Fruit fly (Drosophila melanogaster) whole organism, embryonic: ENCODE measurements around the gene beta4GalT7.

Source experiments
- Adf1 ChIP-seq: fragments of 200-800 bp; sonication (Bioruptor generic); IDR thresholded peaks from 2 replicates; pipeline ENCODE4 v1.3.6; 2022; ENCODE audit warnings: missing biosample characterization, missing genetic modification characterization
- Atf-2 ChIP-seq: fragments of 200-800 bp; sonication (Bioruptor generic); optimal IDR thresholded peaks from 2 replicates; lab custom pipeline; 2016; ENCODE audit warnings: missing biosample characterization, missing genetic modification characterization
- Atf6 ChIP-seq: fragments of 200-800 bp; sonication (Bioruptor generic); IDR thresholded peaks from 2 replicates; pipeline ENCODE4 v1.3.6; 2022; ENCODE audit warnings: missing biosample characterization, missing genetic modification characterization
- Blimp-1 ChIP-seq: fragments of 200-800 bp; sonication (Bioruptor generic); optimal IDR thresholded peaks from 3 replicates; lab custom pipeline; 2018; ENCODE audit warnings: missing biosample characterization, missing genetic modification characterization, mild to moderate bottlenecking, moderate library complexity, missing genetic modification reagents
- CG10267 ChIP-seq: fragments of 200-800 bp; sonication (Bioruptor generic); optimal IDR thresholded peaks from 2 replicates; lab custom pipeline; 2018; ENCODE audit warnings: missing biosample characterization, mild to moderate bottlenecking, missing genetic modification characterization, moderate library complexity
- CG11696 ChIP-seq: fragments of 200-800 bp; sonication (Bioruptor generic); IDR thresholded peaks from 2 replicates; pipeline ENCODE4 v1.3.6; 2022; ENCODE audit warnings: missing biosample characterization, missing genetic modification characterization
- CG12659 ChIP-seq: fragments of 200-800 bp; sonication (Bioruptor generic); optimal IDR thresholded peaks from 3 replicates; lab custom pipeline; 2017; ENCODE audit warnings: mild to moderate bottlenecking, missing biosample characterization, missing genetic modification reagents, missing genetic modification characterization
- CG14860 ChIP-seq: fragments of 200-800 bp; sonication (Bioruptor generic); IDR thresholded peaks from 3 replicates; pipeline ENCODE4 v1.3.6; 2022; ENCODE audit warnings: missing biosample characterization, missing genetic modification characterization; ENCODE audit not compliant: partially characterized antibody
- CG15696 ChIP-seq: fragments of 200-800 bp; sonication (Bioruptor generic); optimal IDR thresholded peaks from 2 replicates; lab custom pipeline; 2019; ENCODE audit warnings: missing biosample characterization, mild to moderate bottlenecking, missing genetic modification characterization, moderate library complexity
- CG1602 ChIP-seq: fragments of 200-800 bp; sonication (Bioruptor generic); optimal IDR thresholded peaks from 3 replicates; lab custom pipeline; 2016; ENCODE audit warnings: missing biosample characterization, missing genetic modification characterization
- CG1603 ChIP-seq: fragments of 200-800 bp; sonication (Bioruptor generic); optimal IDR thresholded peaks from 2 replicates; lab custom pipeline; 2019; ENCODE audit warnings: missing biosample characterization, mild to moderate bottlenecking, missing genetic modification characterization, moderate library complexity
- CG17328 ChIP-seq: fragments of 200-800 bp; sonication (Bioruptor generic); IDR thresholded peaks from 2 replicates; pipeline ENCODE4 v1.3.6; 2022; ENCODE audit warnings: missing biosample characterization, missing genetic modification characterization
- CG17359 ChIP-seq: fragments of 200-800 bp; sonication (Bioruptor generic); optimal IDR thresholded peaks from 3 replicates; lab custom pipeline; 2018; ENCODE audit warnings: missing biosample characterization, mild to moderate bottlenecking, missing genetic modification characterization, moderate library complexity
- CG17361 ChIP-seq: fragments of 200-800 bp; sonication (Bioruptor generic); IDR thresholded peaks from 3 replicates; pipeline ENCODE4 v1.3.6; 2022; ENCODE audit warnings: missing biosample characterization, missing genetic modification characterization
- CG1832 ChIP-seq: fragments of 200-800 bp; sonication (Bioruptor generic); optimal IDR thresholded peaks from 2 replicates; lab custom pipeline; 2017; ENCODE audit warnings: missing biosample characterization, mild to moderate bottlenecking, missing genetic modification characterization, inconsistent platforms
- CG30431 ChIP-seq: fragments of 200-800 bp; sonication (Bioruptor generic); optimal IDR thresholded peaks from 2 replicates; lab custom pipeline; 2017; ENCODE audit warnings: missing biosample characterization, missing genetic modification characterization
- CG32532 ChIP-seq: fragments of 200-800 bp; sonication (Bioruptor generic); IDR thresholded peaks from 2 replicates; pipeline ENCODE4 v1.3.6; 2022; ENCODE audit warnings: missing biosample characterization, missing genetic modification characterization
- CG3838 ChIP-seq: fragments of 200-800 bp; sonication (Bioruptor generic); optimal IDR thresholded peaks from 3 replicates; lab custom pipeline; 2016; ENCODE audit warnings: missing biosample characterization, missing genetic modification characterization
- CG4730 ChIP-seq: fragments of 200-800 bp; sonication (Bioruptor generic); IDR thresholded peaks from 2 replicates; pipeline ENCODE4 v1.3.6; 2022; ENCODE audit warnings: missing biosample characterization, missing genetic modification characterization
- CG6272 ChIP-seq: fragments of 200-800 bp; sonication (Bioruptor generic); IDR thresholded peaks from 2 replicates; pipeline ENCODE4 v1.3.6; 2022; ENCODE audit warnings: missing biosample characterization, missing genetic modification characterization
- CG9817 ChIP-seq: fragments of 200-800 bp; sonication (Bioruptor generic); optimal IDR thresholded peaks from 2 replicates; lab custom pipeline; 2018; ENCODE audit warnings: missing biosample characterization, mild to moderate bottlenecking, missing genetic modification characterization, moderate library complexity
- CoRest ChIP-seq: fragments of 200-800 bp; sonication (Bioruptor generic); optimal IDR thresholded peaks from 3 replicates; lab custom pipeline; 2018; ENCODE audit warnings: missing biosample characterization, mild to moderate bottlenecking, missing genetic modification characterization, moderate library complexity
- D19A ChIP-seq: fragments of 200-800 bp; optimal IDR thresholded peaks from 3 replicates; lab custom pipeline; 2019; ENCODE audit warnings: missing biosample characterization, mild to moderate bottlenecking, missing genetic modification characterization, moderate library complexity
- E2f1 ChIP-seq: fragments of 200-800 bp; sonication (Bioruptor generic); IDR thresholded peaks from 2 replicates; pipeline ENCODE4 v1.3.6; 2022; ENCODE audit warnings: missing biosample characterization, missing genetic modification characterization
- Hmx ChIP-seq: fragments of 200-800 bp; sonication (Bioruptor generic); optimal IDR thresholded peaks from 2 replicates; lab custom pipeline; 2016; ENCODE audit warnings: missing biosample characterization, missing genetic modification characterization
- Hr3 ChIP-seq: fragments of 200-800 bp; sonication (Bioruptor generic); optimal IDR thresholded peaks from 3 replicates; lab custom pipeline; 2016; ENCODE audit warnings: missing biosample characterization, missing genetic modification characterization
- Max ChIP-seq: fragments of 200-800 bp; sonication (Bioruptor generic); optimal IDR thresholded peaks from 2 replicates; lab custom pipeline; 2016; ENCODE audit warnings: missing biosample characterization, mild to moderate bottlenecking, missing genetic modification characterization
- NK7.1 ChIP-seq: fragments of 200-800 bp; sonication (Bioruptor generic); optimal IDR thresholded peaks from 3 replicates; lab custom pipeline; 2016; ENCODE audit warnings: missing biosample characterization, missing genetic modification characterization
- NfI ChIP-seq: fragments of 200-800 bp; sonication (Bioruptor generic); optimal IDR thresholded peaks from 3 replicates; lab custom pipeline; 2018; ENCODE audit warnings: missing biosample characterization, mild to moderate bottlenecking, missing genetic modification characterization, moderate library complexity
- Spps ChIP-seq: fragments of 200-800 bp; sonication (Bioruptor generic); optimal IDR thresholded peaks from 2 replicates; lab custom pipeline; 2018; ENCODE audit warnings: missing biosample characterization, mild to moderate bottlenecking, missing genetic modification characterization
- Sry-β ChIP-seq: fragments of 200-800 bp; sonication (Bioruptor generic); optimal IDR thresholded peaks from 2 replicates; lab custom pipeline; 2018; ENCODE audit warnings: missing biosample characterization, mild to moderate bottlenecking, missing genetic modification characterization, moderate library complexity
- Stat92E ChIP-seq, 3 experiments: fragments of >200 bp in 2 of 3; fragments of 200-800 bp in 1 of 3; sonication (Bioruptor generic) in 1 of 3; optimal IDR thresholded peaks; 2 replicates each; lab custom pipeline; 2017 to 2019; ENCODE audit warnings: missing biosample characterization in 3 of 3, missing genetic modification characterization in 3 of 3, mild to moderate bottlenecking in 1 of 3, moderate library complexity in 1 of 3
- Trl ChIP-seq, 3 experiments: fragments of >200 bp in 2 of 3; fragments of 200-800 bp in 1 of 3; sonication (Bioruptor generic) in 1 of 3; optimal IDR thresholded peaks; 2 replicates in 1 of 3; 3 replicates in 2 of 3; lab custom pipeline; 2016 to 2017; ENCODE audit warnings: missing biosample characterization in 1 of 3, missing genetic modification characterization in 1 of 3
- aop ChIP-seq: fragments of 200-800 bp; sonication (Bioruptor generic); IDR thresholded peaks from 2 replicates; pipeline ENCODE4 v1.3.6; 2022; ENCODE audit warnings: missing biosample characterization, missing genetic modification characterization
- ase ChIP-seq: fragments of 200-800 bp; sonication (Bioruptor generic); IDR thresholded peaks from 3 replicates; pipeline ENCODE4 v1.3.6; 2022; ENCODE audit warnings: missing biosample characterization, missing genetic modification characterization
- bcd ChIP-seq: fragments of 200-800 bp; sonication (Bioruptor generic); optimal IDR thresholded peaks from 2 replicates; lab custom pipeline; 2017; ENCODE audit warnings: missing biosample characterization, mild to moderate bottlenecking, missing genetic modification characterization
- croc ChIP-seq: fragments of 200-800 bp; sonication (Bioruptor generic); conservative IDR thresholded peaks from 3 replicates; pipeline ENCODE4 v1.3.6; 2022; ENCODE audit warnings: missing biosample characterization, missing genetic modification characterization
- cwo ChIP-seq: fragments of 200-800 bp; sonication (Bioruptor generic); optimal IDR thresholded peaks from 3 replicates; lab custom pipeline; 2017; ENCODE audit warnings: missing biosample characterization, missing genetic modification characterization, mild to moderate bottlenecking, moderate library complexity, missing genetic modification reagents
- disco-r ChIP-seq: fragments of 200-800 bp; sonication (Bioruptor generic); optimal IDR thresholded peaks from 2 replicates; lab custom pipeline; 2016; ENCODE audit warnings: missing biosample characterization, missing genetic modification characterization
- gcm ChIP-seq: fragments of 200-800 bp; sonication (Bioruptor generic); optimal IDR thresholded peaks from 2 replicates; lab custom pipeline; 2019; ENCODE audit warnings: missing biosample characterization, mild to moderate bottlenecking, missing genetic modification characterization, moderate library complexity
- gt ChIP-seq: fragments of 200-800 bp; sonication (Bioruptor generic); IDR thresholded peaks from 2 replicates; pipeline ENCODE4 v1.3.6; 2022; ENCODE audit warnings: missing biosample characterization, missing genetic modification characterization
- kay ChIP-seq: fragments of 200-800 bp; sonication (Bioruptor generic); optimal IDR thresholded peaks from 2 replicates; lab custom pipeline; 2016; ENCODE audit warnings: missing biosample characterization, missing genetic modification characterization
- lab ChIP-seq: fragments of 200-800 bp; sonication (Bioruptor generic); optimal IDR thresholded peaks from 3 replicates; lab custom pipeline; 2017; ENCODE audit warnings: missing biosample characterization, missing genetic modification characterization, mild to moderate bottlenecking, moderate library complexity, missing genetic modification reagents
- lbe ChIP-seq: fragments of 200-800 bp; sonication (Bioruptor generic); optimal IDR thresholded peaks from 2 replicates; lab custom pipeline; 2016; ENCODE audit warnings: missing biosample characterization, mild to moderate bottlenecking, missing genetic modification characterization
- onecut ChIP-seq: fragments of 200-800 bp; sonication (Bioruptor generic); IDR thresholded peaks from 2 replicates; pipeline ENCODE4 v1.3.6; 2022; ENCODE audit warnings: missing biosample characterization, missing genetic modification characterization
- repo ChIP-seq: fragments of 200-800 bp; sonication (Bioruptor generic); optimal IDR thresholded peaks from 2 replicates; lab custom pipeline; 2016; ENCODE audit warnings: missing biosample characterization, missing genetic modification characterization
- sd ChIP-seq: fragments of 200-800 bp; sonication (Bioruptor generic); optimal IDR thresholded peaks from 3 replicates; lab custom pipeline; 2018; ENCODE audit warnings: missing biosample characterization, mild to moderate bottlenecking, missing genetic modification characterization, moderate library complexity
- sug ChIP-seq: fragments of 200-800 bp; optimal IDR thresholded peaks from 2 replicates; lab custom pipeline; 2019; ENCODE audit warnings: missing biosample characterization, mild to moderate bottlenecking, missing genetic modification characterization, moderate library complexity
- tin ChIP-seq: fragments of 200-800 bp; sonication (Bioruptor generic); optimal IDR thresholded peaks from 3 replicates; lab custom pipeline; 2016; ENCODE audit warnings: missing biosample characterization, missing genetic modification characterization
- zfh2 ChIP-seq: fragments of 200-800 bp; sonication (Bioruptor generic); optimal IDR thresholded peaks from 2 replicates; lab custom pipeline; 2016; ENCODE audit warnings: missing biosample characterization, missing genetic modification characterization

Gene beta4GalT7

DNA sequence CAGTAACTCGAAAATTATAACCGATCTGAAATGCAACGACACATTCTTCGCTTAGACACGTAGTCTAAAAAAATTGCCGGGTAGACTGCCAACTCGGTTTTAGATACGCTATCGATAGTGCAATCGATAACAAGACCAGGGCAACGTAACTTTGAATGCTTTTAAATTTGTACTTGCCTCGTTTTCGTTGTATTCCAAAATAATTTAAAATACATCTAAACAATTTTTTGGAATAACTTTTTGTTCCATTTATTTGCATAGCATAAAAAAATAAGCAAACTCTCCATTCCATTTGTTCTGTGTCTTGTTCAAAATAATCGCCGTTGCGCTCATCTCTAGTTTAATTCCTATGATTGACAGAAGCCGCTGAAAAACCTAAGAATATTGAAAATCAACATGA, 46.5 kb downstream of the beta4GalT7 start, which contains the start of the genes Stt3B and CG11839 (continued):
- TF ChIP-seq Hmx (GFP tag; lab: Kevin White, UChicago), result peak; percentile 6
- no peak for TF ChIP-seq CG30431 (GFP tag; lab: Kevin White, UChicago)
- no peak for TF ChIP-seq CG6272 (GFP tag; lab: Robert Waterston, UW)
- TF ChIP-seq CG9817 (tag; lab: Kevin White, UChicago), result peak; percentile 82
- TF ChIP-seq ase (GFP tag; lab: Robert Waterston, UW), result no peak; the same call in 2 of the 3 replicates
- no peak for TF ChIP-seq CoRest (tag; lab: Kevin White, UChicago)
- no peak for TF ChIP-seq CG3838 (GFP tag; lab: Kevin White, UChicago)
- peak; percentile 77 for TF ChIP-seq CG10267 (tag; lab: Kevin White, UChicago)
- peak; percentile 93 for TF ChIP-seq CG1603 (tag; lab: Kevin White, UChicago)
- TF ChIP-seq CG12659, result peak; percentile 85
- no peak; the same call in 1 of the 3 replicates for TF ChIP-seq croc (GFP tag; lab: Robert Waterston, UW)
- TF ChIP-seq D19A (tag; lab: Kevin White, UChicago), result no peak
- TF ChIP-seq Hr3 (GFP tag; lab: Kevin White, UChicago), result peak; percentile 78
- TF ChIP-seq CG32532, result peak; percentile 69; the same call in 1 of the 2 replicates
- no peak for TF ChIP-seq gt (GFP tag; lab: Robert Waterston, UW)
- no peak for TF ChIP-seq NK7.1 (GFP tag; lab: Kevin White, UChicago)
- TF ChIP-seq gcm (GFP tag; lab: Kevin White, UChicago), result no peak
- peak; percentile 49 for TF ChIP-seq repo
- TF ChIP-seq Spps (tag; lab: Kevin White, UChicago), result peak; percentile 45
- no peak for TF ChIP-seq aop (GFP tag; lab: Robert Waterston, UW)
- TF ChIP-seq Blimp-1 (GFP tag; lab: Kevin White, UChicago), result no peak
- no peak for TF ChIP-seq lab (GFP tag; lab: Kevin White, UChicago)
- peak; percentile 73 for TF ChIP-seq lbe (GFP tag; lab: Kevin White, UChicago)
- TF ChIP-seq sd (tag; lab: Kevin White, UChicago), result no peak
- peak; percentile 81 for TF ChIP-seq sug (tag; lab: Kevin White, UChicago)
- TF ChIP-seq CG17359 (tag; lab: Kevin White, UChicago), result no peak
- no peak for TF ChIP-seq CG11696 (GFP tag; lab: Robert Waterston, UW)
- peak; percentile 61; the same call in 1 of the 2 replicates for TF ChIP-seq E2f1 (GFP tag; lab: Robert Waterston, UW)
- peak; percentile 31 for TF ChIP-seq Sry-β (GFP tag; lab: Kevin White, UChicago)
- peak; percentile 91 for TF ChIP-seq CG14860
- peak in 1 of 3 experiments; percentile 33 for TF ChIP-seq Stat92E (GFP tag; optimal IDR thresholded peaks at IDR 0.05; lab: Kevin White, UChicago)
- TF ChIP-seq cwo (GFP tag; lab: Kevin White, UChicago), result no peak
- peak; percentile 46; the same call in 1 of the 2 replicates for TF ChIP-seq CG4730 (GFP tag; lab: Robert Waterston, UW)
- TF ChIP-seq disco-r, result peak; percentile 17
- TF ChIP-seq Atf6 (GFP tag; lab: Robert Waterston, UW), result peak; percentile 62; the same call in 1 of the 2 replicates
- peak; percentile 58 for TF ChIP-seq CG15696 (tag; lab: Kevin White, UChicago)
- TF ChIP-seq CG17328, result peak; percentile 56; the same call in 1 of the 2 replicates
- peak; percentile 69 for TF ChIP-seq CG1602 (GFP tag; lab: Kevin White, UChicago)
- 0 out of 2 replicates have a peak, but pooled peaks have one; percentile 23 for TF ChIP-seq onecut (GFP tag; lab: Robert Waterston, UW)
- TF ChIP-seq Adf1 (GFP tag; lab: Robert Waterston, UW), result no peak
- peak; percentile 77 for TF ChIP-seq Max (GFP tag; lab: Kevin White, UChicago)
- TF ChIP-seq zfh2 (GFP tag; lab: Kevin White, UChicago), result peak; percentile 92
- TF ChIP-seq CG17361 (GFP tag; lab: Robert Waterston, UW), result no peak; the same call in 1 of the 3 replicates
- no peak for TF ChIP-seq NfI (GFP tag; lab: Kevin White, UChicago)
- no peak for TF ChIP-seq Trl (optimal IDR thresholded peaks at IDR 0.05; lab: Kevin White, UChicago)
- TF ChIP-seq Trl (GFP tag; optimal IDR thresholded peaks at IDR 0.05; lab: Kevin White, UChicago), result peak; percentile 84
- peak; percentile 48 for TF ChIP-seq kay (GFP tag; lab: Kevin White, UChicago)
- peak; percentile 78 for TF ChIP-seq tin (GFP tag; lab: Kevin White, UChicago)
- TF ChIP-seq bcd (GFP tag; lab: Kevin White, UChicago), result no peak
- TF ChIP-seq Atf-2 (GFP tag; lab: Kevin White, UChicago), result peak; percentile 70
- TF ChIP-seq CG1832, result no peak
